Fruit fly (Drosophila melanogaster): ENCODE data around the gene Taf12.

Gene Taf12

dm6 chr3R:11657786-11658193 is 21.7 kb downstream of the Taf12 start (continued):
- TF ChIP-seq sob (GFP tag; IDR thresholded peaks at IDR 0.05) (peak; percentile 16; the same call in 1 of the 2 replicates), BEAF-32 (GFP tag; optimal IDR thresholded peaks at IDR 0.05) (no peak), Fer1 (GFP tag; optimal IDR thresholded peaks at IDR 0.05) (no peak), CG9797 (GFP tag; optimal IDR thresholded peaks at IDR 0.05) (no peak), CG15514 (GFP tag; optimal IDR thresholded peaks at IDR 0.05) (peak; percentile 15), Hr51 (GFP tag; optimal IDR thresholded peaks at IDR 0.05) (no peak), dmrt11E (tag; optimal IDR thresholded peaks at IDR 0.05) (peak; percentile 45), pb (GFP tag; optimal IDR thresholded peaks at IDR 0.05) (peak; percentile 21), maf-S (GFP tag; optimal IDR thresholded peaks at IDR 0.05) (no peak), PHDP (tag; optimal IDR thresholded peaks at IDR 0.05) (peak; percentile 44), bowl (GFP tag; IDR thresholded peaks at IDR 0.05) (no peak), Ptx1 (GFP tag; IDR thresholded peaks at IDR 0.05) (0 out of 2 replicates have a peak, but pooled peaks have one; percentile 17), CG3163 (GFP tag; optimal IDR thresholded peaks at IDR 0.05) (no peak), CG17829 (tag; optimal IDR thresholded peaks at IDR 0.05) (peak; percentile 27), HmgD (GFP tag; optimal IDR thresholded peaks at IDR 0.05) (no peak), D19A (tag; optimal IDR thresholded peaks at IDR 0.05) (peak; percentile 10), Lpt (GFP tag; optimal IDR thresholded peaks at IDR 0.05) (no peak), br (optimal IDR thresholded peaks at IDR 0.05) (no peak), CG9609 (GFP tag; optimal IDR thresholded peaks at IDR 0.05) (no peak), Xbp1 (GFP tag; optimal IDR thresholded peaks at IDR 0.05) (peak; percentile 15), CG13123 (GFP tag; optimal IDR thresholded peaks at IDR 0.05) (no peak), E2f1 (GFP tag; IDR thresholded peaks at IDR 0.05) (peak; percentile 33; the same call in 1 of the 2 replicates), Jarid2 (GFP tag; optimal IDR thresholded peaks at IDR 0.05) (no peak), ewg (GFP tag; optimal IDR thresholded peaks at IDR 0.05) (no peak), CG7987 (GFP tag; optimal IDR thresholded peaks at IDR 0.05) (no peak), pita (GFP tag; optimal IDR thresholded peaks at IDR 0.05) (no peak), slbo (GFP tag; IDR thresholded peaks at IDR 0.05) (peak; percentile 73), bcd (GFP tag; optimal IDR thresholded peaks at IDR 0.05) (peak; percentile 29), dpn (GFP tag; optimal IDR thresholded peaks at IDR 0.05) (peak; percentile 4 to 41), kni (GFP tag; optimal IDR thresholded peaks at IDR 0.05) (peak; percentile 77), CG13296 (GFP tag; optimal IDR thresholded peaks at IDR 0.05) (no peak), tap (tag; optimal IDR thresholded peaks at IDR 0.05) (peak; percentile 44), CG3065 (GFP tag; optimal IDR thresholded peaks at IDR 0.05) (no peak), CG17328 (GFP tag; IDR thresholded peaks at IDR 0.05) (peak; percentile 55), pnt (GFP tag; optimal IDR thresholded peaks at IDR 0.05) (peak; percentile 35), CG8388 (GFP tag; optimal IDR thresholded peaks at IDR 0.05) (no peak), toy (GFP tag; IDR thresholded peaks at IDR 0.05) (no peak), Dip2 (GFP tag; IDR thresholded peaks at IDR 0.05) (no peak), zfh1 (GFP tag; IDR thresholded peaks at IDR 0.05) (peak; percentile 60; the same call in 1 of the 3 replicates), Chrac-16 (GFP tag; optimal IDR thresholded peaks at IDR 0.05) (peak; percentile 36), CG10979 (tag; optimal IDR thresholded peaks at IDR 0.05) (peak; percentile 41), CG7928 (GFP tag; optimal IDR thresholded peaks at IDR 0.05) (no peak), CG17186 (GFP tag; optimal IDR thresholded peaks at IDR 0.05) (no peak), Hr78 (GFP tag; optimal IDR thresholded peaks at IDR 0.05) (peak in 1 of 2 experiments; percentile 10), lilli (GFP tag; optimal IDR thresholded peaks at IDR 0.05) (peak; percentile 61), CG1792 (GFP tag; optimal IDR thresholded peaks at IDR 0.05) (no peak), aop (GFP tag; IDR thresholded peaks at IDR 0.05) (no peak), CG12769 (tag; optimal IDR thresholded peaks at IDR 0.05) (peak; percentile 74), lmd (GFP tag; IDR thresholded peaks at IDR 0.05) (peak; percentile 29; the same call in 1 of the 2 replicates), CG6765 (GFP tag; optimal IDR thresholded peaks at IDR 0.05) (no peak), CG10431 (GFP tag; optimal IDR thresholded peaks at IDR 0.05) (no peak)

All from whole organism, embryonic.